Fruit fly (Drosophila melanogaster) whole organism, embryonic: ENCODE measurements around the gene CG15439.

Source experiments
- Awh ChIP-seq: fragments of 200-800 bp; sonication (Bioruptor generic); IDR thresholded peaks from 2 replicates; pipeline ENCODE4, ENCODE4 v1.3.6; 2022; ENCODE audit warnings: missing biosample characterization, missing genetic modification characterization
- Bdp1 ChIP-seq: fragments of 200-800 bp; sonication (Bioruptor generic); optimal IDR thresholded peaks from 3 replicates; lab custom pipeline; 2016; ENCODE audit warnings: missing biosample characterization, missing genetic modification characterization
- CG10147 ChIP-seq: fragments of 200-800 bp; sonication (Bioruptor generic); optimal IDR thresholded peaks from 2 replicates; lab custom pipeline; 2019; ENCODE audit warnings: missing biosample characterization, mild to moderate bottlenecking, missing genetic modification characterization, moderate library complexity
- CG10267 ChIP-seq: fragments of 200-800 bp; sonication (Bioruptor generic); optimal IDR thresholded peaks from 2 replicates; lab custom pipeline; 2018; ENCODE audit warnings: missing biosample characterization, mild to moderate bottlenecking, missing genetic modification characterization, moderate library complexity
- CG11247 ChIP-seq: fragments of 200-800 bp; sonication (Bioruptor generic); IDR thresholded peaks from 2 replicates; pipeline ENCODE4 v1.3.6; 2022; ENCODE audit warnings: missing biosample characterization, missing genetic modification characterization
- CG11398 ChIP-seq: fragments of 200-800 bp; sonication (Bioruptor generic); optimal IDR thresholded peaks from 2 replicates; lab custom pipeline; 2016; ENCODE audit warnings: missing biosample characterization, missing genetic modification characterization
- CG12155 ChIP-seq: fragments of 200-800 bp; sonication (Bioruptor generic); optimal IDR thresholded peaks from 3 replicates; lab custom pipeline; 2016; ENCODE audit warnings: missing biosample characterization, missing genetic modification characterization
- CG12236 ChIP-seq: fragments of 200-800 bp; sonication (Bioruptor generic); optimal IDR thresholded peaks from 2 replicates; lab custom pipeline; 2016; ENCODE audit warnings: missing biosample characterization, missing genetic modification characterization
- CG12744 ChIP-seq: fragments of 200-800 bp; sonication (Bioruptor generic); optimal IDR thresholded peaks from 2 replicates; lab custom pipeline; 2016; ENCODE audit warnings: missing biosample characterization, missing genetic modification characterization
- CG13624 ChIP-seq: fragments of 200-800 bp; sonication (Bioruptor generic); optimal IDR thresholded peaks from 2 replicates; lab custom pipeline; 2016; ENCODE audit warnings: missing biosample characterization, missing genetic modification characterization
- CG14965 ChIP-seq: fragments of 200-800 bp; sonication (Bioruptor generic); optimal IDR thresholded peaks from 2 replicates; lab custom pipeline; 2016; ENCODE audit warnings: missing biosample characterization, missing genetic modification characterization, borderline replicate concordance
- CG16813 ChIP-seq: fragments of 200-800 bp; sonication (Bioruptor generic); IDR thresholded peaks from 3 replicates; pipeline ENCODE4 v1.3.6; 2022; ENCODE audit warnings: missing biosample characterization, missing genetic modification characterization; ENCODE audit not compliant: partially characterized antibody
- CG16815 ChIP-seq: fragments of 200-800 bp; sonication (Bioruptor generic); optimal IDR thresholded peaks from 3 replicates; lab custom pipeline; 2017; ENCODE audit warnings: missing biosample characterization, mild to moderate bottlenecking, missing genetic modification characterization
- CG17186 ChIP-seq: fragments of 200-800 bp; sonication (Bioruptor generic); optimal IDR thresholded peaks from 3 replicates; lab custom pipeline; 2017; ENCODE audit warnings: missing biosample characterization, missing genetic modification reagents, missing genetic modification characterization
- CG2202 ChIP-seq: fragments of 200-800 bp; sonication (Bioruptor generic); optimal IDR thresholded peaks from 2 replicates; lab custom pipeline; 2018; ENCODE audit warnings: missing biosample characterization, mild to moderate bottlenecking, missing genetic modification characterization
- CG32532 ChIP-seq: fragments of 200-800 bp; sonication (Bioruptor generic); IDR thresholded peaks from 2 replicates; pipeline ENCODE4 v1.3.6; 2022; ENCODE audit warnings: missing biosample characterization, missing genetic modification characterization
- CG3407 ChIP-seq: fragments of 200-800 bp; sonication (Bioruptor generic); optimal IDR thresholded peaks from 2 replicates; lab custom pipeline; 2018; ENCODE audit warnings: missing biosample characterization, mild to moderate bottlenecking, missing genetic modification characterization
- CG4282 ChIP-seq: fragments of 200-800 bp; sonication (Bioruptor generic); optimal IDR thresholded peaks from 2 replicates; lab custom pipeline; 2016; ENCODE audit warnings: missing biosample characterization, missing genetic modification characterization
- CG6654 ChIP-seq: fragments of 200-800 bp; sonication (Bioruptor generic); optimal IDR thresholded peaks from 2 replicates; lab custom pipeline; 2017; ENCODE audit warnings: missing biosample characterization, mild to moderate bottlenecking, missing genetic modification characterization
- CG6854 ChIP-seq: fragments of 200-800 bp; sonication (Bioruptor generic); optimal IDR thresholded peaks from 3 replicates; lab custom pipeline; 2017; ENCODE audit warnings: missing biosample characterization, mild to moderate bottlenecking, missing genetic modification characterization
- CG7357 ChIP-seq: fragments of 200-800 bp; sonication (Bioruptor generic); IDR thresholded peaks from 3 replicates; pipeline ENCODE4 v1.3.6; 2022; ENCODE audit warnings: missing biosample characterization, missing genetic modification characterization
- CG7556 ChIP-seq: fragments of 200-800 bp; sonication (Bioruptor generic); optimal IDR thresholded peaks from 2 replicates; lab custom pipeline; 2017; ENCODE audit warnings: missing biosample characterization, mild to moderate bottlenecking, missing genetic modification characterization
- CG8924 ChIP-seq: fragments of 200-800 bp; optimal IDR thresholded peaks from 3 replicates; lab custom pipeline; 2019; ENCODE audit warnings: missing biosample characterization, mild to moderate bottlenecking, missing genetic modification characterization, moderate library complexity
- CG8944 ChIP-seq: fragments of 200-800 bp; sonication (Bioruptor generic); optimal IDR thresholded peaks from 3 replicates; lab custom pipeline; 2016; ENCODE audit warnings: missing biosample characterization, missing genetic modification characterization
- CHES-1-like ChIP-seq: fragments of 200-800 bp; sonication (Bioruptor generic); optimal IDR thresholded peaks from 2 replicates; lab custom pipeline; 2016; ENCODE audit warnings: missing biosample characterization, missing genetic modification characterization
- Hr51 ChIP-seq, 2 experiments: fragments of 200-800 bp; sonication (Bioruptor generic); optimal IDR thresholded peaks; 2 replicates in 1 of 2; 3 replicates in 1 of 2; lab custom pipeline; 2016 to 2018; ENCODE audit warnings: missing biosample characterization in 2 of 2, missing genetic modification characterization in 2 of 2, mild to moderate bottlenecking in 1 of 2, moderate library complexity in 1 of 2
- Hr78 ChIP-seq, 2 experiments: fragments of 200-800 bp in 1 of 2; fragments of >200 bp in 1 of 2; sonication (Bioruptor generic) in 1 of 2; optimal IDR thresholded peaks; 2 replicates each; lab custom pipeline; 2017 to 2019; ENCODE audit warnings: missing biosample characterization in 2 of 2, missing genetic modification characterization in 2 of 2, mild to moderate bottlenecking in 1 of 2, moderate library complexity in 1 of 2
- NK7.1 ChIP-seq: fragments of 200-800 bp; sonication (Bioruptor generic); optimal IDR thresholded peaks from 3 replicates; lab custom pipeline; 2016; ENCODE audit warnings: missing biosample characterization, missing genetic modification characterization
- Scr ChIP-seq: fragments of 200-800 bp; sonication (Bioruptor generic); IDR thresholded peaks from 2 replicates; pipeline ENCODE4 v1.3.6; 2022; ENCODE audit warnings: missing biosample characterization, missing genetic modification characterization; ENCODE audit not compliant: partially characterized antibody
- Spps ChIP-seq: fragments of 200-800 bp; sonication (Bioruptor generic); optimal IDR thresholded peaks from 2 replicates; lab custom pipeline; 2018; ENCODE audit warnings: missing biosample characterization, mild to moderate bottlenecking, missing genetic modification characterization
- ap ChIP-seq: fragments of 200-800 bp; sonication (Bioruptor generic); IDR thresholded peaks from 2 replicates; pipeline ENCODE4 v1.3.6; 2022; ENCODE audit warnings: missing biosample characterization, missing genetic modification characterization
- ato ChIP-seq: fragments of 200-800 bp; sonication (Bioruptor generic); IDR thresholded peaks from 2 replicates; pipeline ENCODE4 v1.3.6; 2022; ENCODE audit warnings: missing biosample characterization, missing genetic modification characterization; ENCODE audit not compliant: partially characterized antibody
- cg ChIP-seq: fragments of 200-800 bp; sonication (Bioruptor generic); optimal IDR thresholded peaks from 3 replicates; lab custom pipeline; 2019; ENCODE audit warnings: missing biosample characterization, mild to moderate bottlenecking, missing genetic modification characterization, moderate library complexity
- chm ChIP-seq: fragments of 200-800 bp; sonication (Bioruptor generic); IDR thresholded peaks from 2 replicates; pipeline ENCODE4 v1.3.6; 2022; ENCODE audit warnings: missing biosample characterization, missing genetic modification characterization
- dati ChIP-seq: fragments of 200-800 bp; sonication (Bioruptor generic); IDR thresholded peaks from 2 replicates; pipeline ENCODE4 v1.3.6; 2022; ENCODE audit warnings: missing biosample characterization, missing genetic modification characterization
- dimm ChIP-seq: fragments of 200-800 bp; sonication (Bioruptor generic); IDR thresholded peaks from 2 replicates; pipeline ENCODE4 v1.3.6; 2022; ENCODE audit warnings: missing biosample characterization, missing genetic modification characterization
- eve ChIP-seq, 2 experiments: fragments of >200 bp; optimal IDR thresholded peaks; 2 replicates each; lab custom pipeline; 2017; ENCODE audit warnings: missing biosample characterization in 2 of 2, missing genetic modification characterization in 2 of 2
- gem ChIP-seq: fragments of 200-800 bp; sonication (Bioruptor generic); optimal IDR thresholded peaks from 2 replicates; lab custom pipeline; 2019; ENCODE audit warnings: missing biosample characterization, mild to moderate bottlenecking, missing genetic modification characterization, moderate library complexity
- jigr1 ChIP-seq: fragments of 200-800 bp; sonication (Bioruptor generic); IDR thresholded peaks from 3 replicates; pipeline ENCODE4 v1.3.6; 2022; ENCODE audit warnings: missing biosample characterization, missing genetic modification characterization
- lmd ChIP-seq: fragments of 200-800 bp; sonication (Bioruptor generic); IDR thresholded peaks from 2 replicates; pipeline ENCODE4 v1.3.6; 2022; ENCODE audit warnings: missing biosample characterization, missing genetic modification characterization
- nerfin-2 ChIP-seq: fragments of 200-800 bp; sonication (Bioruptor generic); IDR thresholded peaks from 2 replicates; pipeline ENCODE4 v1.3.6; 2022; ENCODE audit warnings: missing biosample characterization, missing genetic modification characterization; ENCODE audit not compliant: partially characterized antibody
- otp ChIP-seq: fragments of 200-800 bp; sonication (Bioruptor generic); IDR thresholded peaks from 3 replicates; pipeline ENCODE4, ENCODE4 v1.3.6; 2022; ENCODE audit warnings: missing biosample characterization, missing genetic modification characterization
- pb ChIP-seq: fragments of 200-800 bp; sonication (Bioruptor generic); optimal IDR thresholded peaks from 3 replicates; lab custom pipeline; 2016; ENCODE audit warnings: missing biosample characterization, missing genetic modification characterization
- row ChIP-seq: fragments of 200-800 bp; sonication (Bioruptor generic); IDR thresholded peaks from 3 replicates; pipeline ENCODE4 v1.3.6; 2022; ENCODE audit warnings: missing biosample characterization, missing genetic modification characterization
- scrt ChIP-seq: fragments of 200-800 bp; sonication (Bioruptor generic); optimal IDR thresholded peaks from 2 replicates; lab custom pipeline; 2018; ENCODE audit warnings: missing biosample characterization, mild to moderate bottlenecking, missing genetic modification characterization, moderate library complexity
- so ChIP-seq: fragments of 200-800 bp; sonication (Bioruptor generic); IDR thresholded peaks from 3 replicates; pipeline ENCODE4 v1.3.6; 2022; ENCODE audit warnings: missing biosample characterization, missing genetic modification characterization
- sob ChIP-seq: fragments of 200-800 bp; sonication (Bioruptor generic); IDR thresholded peaks from 2 replicates; pipeline ENCODE4 v1.3.6; 2022; ENCODE audit warnings: missing biosample characterization, missing genetic modification characterization
- zen ChIP-seq: fragments of 200-800 bp; sonication (Bioruptor generic); optimal IDR thresholded peaks from 3 replicates; lab custom pipeline; 2018; ENCODE audit warnings: missing biosample characterization, mild to moderate bottlenecking, missing genetic modification characterization, moderate library complexity

CG15439 gene

dm6 chr2L:4458119-4459056 lies 5.5 kb upstream of the CG15439 start, which contains the start of gene RpL27A (continued):
- TF ChIP-seq CG7556 (GFP tag; lab: Kevin White, UChicago) (peak; percentile 69), cg (GFP tag; lab: Kevin White, UChicago) (no peak), lmd (GFP tag; lab: Robert Waterston, UW) (peak; percentile 68), sob (GFP tag; lab: Robert Waterston, UW) (peak; percentile 83), Spps (tag; lab: Kevin White, UChicago) (peak; percentile 29), dati (GFP tag; lab: Robert Waterston, UW) (peak; percentile 76), CG14965 (GFP tag; lab: Kevin White, UChicago) (no peak), chm (peak; percentile 95), eve (GFP tag; optimal IDR thresholded peaks at IDR 0.05; lab: Kevin White, UChicago) (no peak), CHES-1-like (GFP tag; lab: Kevin White, UChicago) (peak; percentile 26), so (peak; percentile 64; the same call in 2 of the 3 replicates), scrt (peak; percentile 73), CG6654 (GFP tag; lab: Kevin White, UChicago) (peak; percentile 63), CG7357 (GFP tag; lab: Robert Waterston, UW) (peak; percentile 94), dimm (GFP tag; lab: Robert Waterston, UW) (peak; percentile 49; the same call in 1 of the 2 replicates), Awh (GFP tag; lab: Robert Waterston, UW) (peak; percentile 88), CG32532 (GFP tag; lab: Robert Waterston, UW) (peak; percentile 84), NK7.1 (GFP tag; lab: Kevin White, UChicago) (peak; percentile 55), jigr1 (GFP tag; lab: Robert Waterston, UW) (0 out of 3 replicates have a peak, but pooled peaks have one; percentile 25), nerfin-2 (GFP tag; lab: Robert Waterston, UW) (no peak; the same call in 1 of the 2 replicates), CG16815 (peak; percentile 47), ap (GFP tag; lab: Robert Waterston, UW) (peak; percentile 61), CG11398 (GFP tag; lab: Kevin White, UChicago) (peak; percentile 65), CG13624 (peak; percentile 48), CG2202 (peak; percentile 77), ato (no peak; the same call in 1 of the 2 replicates), CG8944 (GFP tag; lab: Kevin White, UChicago) (peak; percentile 58), CG6854 (peak; percentile 75), CG17186 (peak; percentile 45), Hr51 (GFP tag; optimal IDR thresholded peaks at IDR 0.05; lab: Kevin White, UChicago) (peak; percentile 58 to 72), CG10147 (GFP tag; lab: Kevin White, UChicago) (peak; percentile 53), CG12155 (peak; percentile 15), CG3407 (GFP tag; lab: Kevin White, UChicago) (peak; percentile 80), CG4282 (no peak), CG11247 (GFP tag; lab: Robert Waterston, UW) (peak; percentile 81), CG16813 (GFP tag; lab: Robert Waterston, UW) (peak; percentile 65), CG12744 (GFP tag; lab: Kevin White, UChicago) (peak; percentile 10), row (GFP tag; lab: Robert Waterston, UW) (peak; percentile 70), CG10267 (tag; lab: Kevin White, UChicago) (peak; percentile 83), zen (tag; lab: Kevin White, UChicago) (peak; percentile 33), gem (peak; percentile 81), CG12236 (peak; percentile 64), Scr (peak; percentile 57), Bdp1 (GFP tag; lab: Kevin White, UChicago) (peak; percentile 56), otp (GFP tag; lab: Robert Waterston, UW) (peak; percentile 86), pb (GFP tag; lab: Kevin White, UChicago) (peak; percentile 68), CG8924 (tag; lab: Kevin White, UChicago) (peak; percentile 78), Hr78 (GFP tag; optimal IDR thresholded peaks at IDR 0.05; lab: Kevin White, UChicago) (peak in 1 of 2 experiments; percentile 10)
